Worm (Caenorhabditis elegans): ENCODE measurements around the gene C18B2.4.

ce11 chrX:3583436-3583835 is 22.1 kb downstream of the C18B2.4 start:
- no peak for TF ChIP-seq ama-1 (optimal IDR thresholded peaks at IDR 0.05)
- no peak for TF ChIP-seq flt-1 (GFP tag; IDR thresholded peaks at IDR 0.05)
- no peak for TF ChIP-seq pes-1 (GFP tag; IDR thresholded peaks at IDR 0.05)
- no peak for TF ChIP-seq ceh-13 (GFP tag; optimal IDR thresholded peaks at IDR 0.05)
- TF ChIP-seq hmg-4 (GFP tag; optimal IDR thresholded peaks at IDR 0.05), result no peak
- TF ChIP-seq hmbx-1 (tag; optimal IDR thresholded peaks at IDR 0.05), result no peak
- no peak for TF ChIP-seq F13C5.2 (tag; optimal IDR thresholded peaks at IDR 0.05)
- no peak for TF ChIP-seq ceh-36 (tag; optimal IDR thresholded peaks at IDR 0.05)
- TF ChIP-seq tbx-37 (GFP tag; conservative IDR thresholded peaks at IDR 0.05), result no peak
- TF ChIP-seq hnd-1 (tag; optimal IDR thresholded peaks at IDR 0.05), result no peak
- no peak for TF ChIP-seq tra-4 (tag; optimal IDR thresholded peaks at IDR 0.05)
- TF ChIP-seq scrt-1 (GFP tag; IDR thresholded peaks at IDR 0.05), result no peak
- TF ChIP-seq ets-7 (tag; optimal IDR thresholded peaks at IDR 0.05), result no peak
